Fruit fly (Drosophila melanogaster) whole organism, wandering third instar larva: ENCODE results near the gene kraken.

Source experiments
- Abd-B ChIP-seq: fragments of >200 bp; optimal IDR thresholded peaks from 2 replicates; lab custom pipeline; 2017; ENCODE audit warnings: missing biosample characterization, missing genetic modification characterization
- CG32264 ChIP-seq: fragments of 200-800 bp; sonication (Bioruptor generic); optimal IDR thresholded peaks from 2 replicates; lab custom pipeline; 2016; ENCODE audit warnings: missing biosample characterization, missing genetic modification characterization
- CG9705 ChIP-seq: fragments of 200-800 bp; sonication (Bioruptor generic); optimal IDR thresholded peaks from 2 replicates; lab custom pipeline; 2018; ENCODE audit warnings: missing biosample characterization, mild to moderate bottlenecking, missing genetic modification characterization
- CrebA ChIP-seq: fragments of 200-800 bp; sonication (Bioruptor generic); optimal IDR thresholded peaks from 2 replicates; lab custom pipeline; 2016; ENCODE audit warnings: missing biosample characterization, mild to moderate bottlenecking, missing genetic modification characterization, borderline replicate concordance
- Dfd ChIP-seq: fragments of >200 bp; optimal IDR thresholded peaks from 2 replicates; lab custom pipeline; 2017; ENCODE audit warnings: missing biosample characterization, missing genetic modification characterization
- Dif ChIP-seq: fragments of 200-275, 200-300 bp; sonication (Bioruptor generic); optimal IDR thresholded peaks from 2 replicates; lab custom pipeline; 2018; ENCODE audit warnings: missing biosample characterization, missing genetic modification characterization; ENCODE audit not compliant: partially characterized antibody
- GATAd ChIP-seq: sonication (Bioruptor generic); optimal IDR thresholded peaks from 2 replicates; lab custom pipeline; 2016; ENCODE audit warnings: missing biosample characterization, missing genetic modification characterization
- HLH106 ChIP-seq: fragments of 200-800 bp; optimal IDR thresholded peaks from 3 replicates; lab custom pipeline; 2019; ENCODE audit warnings: missing biosample characterization, mild to moderate bottlenecking, missing genetic modification characterization, moderate library complexity
- Hnf4 ChIP-seq: fragments of 200-800 bp; sonication (Bioruptor generic); optimal IDR thresholded peaks from 2 replicates; lab custom pipeline; 2016; ENCODE audit warnings: missing biosample characterization, mild to moderate bottlenecking, missing genetic modification characterization
- Hr78 ChIP-seq: fragments of >200 bp; optimal IDR thresholded peaks from 2 replicates; lab custom pipeline; 2017; ENCODE audit warnings: missing biosample characterization, missing genetic modification characterization
- Hr83 ChIP-seq: fragments of 200-300 bp; sonication (Bioruptor generic); optimal IDR thresholded peaks from 2 replicates; lab custom pipeline; 2016; ENCODE audit warnings: missing biosample characterization, mild to moderate bottlenecking, missing genetic modification characterization, moderate library complexity; ENCODE audit not compliant: poor library complexity, severe bottlenecking
- Jra ChIP-seq: sonication (Bioruptor generic); optimal IDR thresholded peaks from 2 replicates; lab custom pipeline; 2016; ENCODE audit warnings: missing biosample characterization, missing genetic modification characterization
- Mio ChIP-seq: sonication (Bioruptor generic); optimal IDR thresholded peaks from 2 replicates; lab custom pipeline; 2016; ENCODE audit warnings: missing biosample characterization, missing genetic modification characterization
- Myc ChIP-seq: fragments of >200 bp; optimal IDR thresholded peaks from 2 replicates; lab custom pipeline; 2017
- N ChIP-seq: fragments of >200 bp; optimal IDR thresholded peaks from 2 replicates; lab custom pipeline; 2018; ENCODE audit warnings: missing biosample characterization, missing external identifiers, missing genetic modification characterization
- OdsH ChIP-seq: fragments of 200-800 bp; sonication (Bioruptor generic); optimal IDR thresholded peaks from 2 replicates; lab custom pipeline; 2016; ENCODE audit warnings: missing biosample characterization, mild to moderate bottlenecking, missing genetic modification characterization
- Rel ChIP-seq, 2 experiments: fragments of 200-800 bp; sonication (Bioruptor generic) in 1 of 2; optimal IDR thresholded peaks; 2 replicates in 1 of 2; 3 replicates in 1 of 2; lab custom pipeline; 2016 to 2019; ENCODE audit warnings: mild to moderate bottlenecking in 2 of 2, missing biosample characterization in 2 of 2, missing genetic modification characterization in 2 of 2, moderate library complexity in 1 of 2
- Sp1 ChIP-seq: fragments of 200-800 bp; sonication (Bioruptor generic); optimal IDR thresholded peaks from 3 replicates; lab custom pipeline; 2019; ENCODE audit warnings: missing biosample characterization, mild to moderate bottlenecking, missing genetic modification characterization, moderate library complexity
- Vsx2 ChIP-seq: fragments of 200-300, 225-300 bp; sonication (Bioruptor generic); optimal IDR thresholded peaks from 2 replicates; lab custom pipeline; 2018; ENCODE audit warnings: missing biosample characterization, missing genetic modification characterization; ENCODE audit not compliant: partially characterized antibody
- br ChIP-seq: fragments of 200-800 bp; sonication (Bioruptor generic); optimal IDR thresholded peaks from 2 replicates; lab custom pipeline; 2016; ENCODE audit warnings: missing biosample characterization, missing genetic modification characterization
- brk ChIP-seq: fragments of 200-800 bp; sonication (Bioruptor generic); optimal IDR thresholded peaks from 2 replicates; lab custom pipeline; 2016; ENCODE audit warnings: missing biosample characterization, mild to moderate bottlenecking, missing genetic modification characterization
- dl ChIP-seq, 2 experiments: fragments of 175-275, 200-275 bp in 1 of 2; fragments of 200-275 bp in 1 of 2; sonication (Bioruptor generic); optimal IDR thresholded peaks; lab custom pipeline; 2018; ENCODE audit warnings: mild to moderate bottlenecking in 2 of 2, missing biosample characterization in 2 of 2, missing genetic modification characterization in 2 of 2, moderate library complexity in 2 of 2; ENCODE audit not compliant: partially characterized antibody in 2 of 2, insufficient read depth in 1 of 2
- dmrt93B ChIP-seq: fragments of 200-800 bp; sonication (Bioruptor generic); optimal IDR thresholded peaks from 2 replicates; lab custom pipeline; 2018; ENCODE audit warnings: missing biosample characterization, mild to moderate bottlenecking, missing genetic modification characterization
- dsf ChIP-seq: sonication (Bioruptor generic); optimal IDR thresholded peaks from 2 replicates; lab custom pipeline; 2016; ENCODE audit warnings: missing biosample characterization, missing genetic modification characterization, borderline replicate concordance
- ey ChIP-seq: fragments of 200-800 bp; sonication (Bioruptor generic); optimal IDR thresholded peaks from 2 replicates; lab custom pipeline; 2016; ENCODE audit warnings: missing biosample characterization, missing genetic modification characterization
- foxo ChIP-seq, 2 experiments: fragments of 200-800 bp; sonication (Bioruptor generic); optimal IDR thresholded peaks; 2 replicates in 1 of 2; 3 replicates in 1 of 2; lab custom pipeline; 2016 to 2017; ENCODE audit warnings: missing biosample characterization in 2 of 2, missing genetic modification characterization in 2 of 2
- fru ChIP-seq: fragments of 200-800 bp; sonication (Bioruptor generic); optimal IDR thresholded peaks from 3 replicates; lab custom pipeline; 2016; ENCODE audit warnings: missing biosample characterization, mild to moderate bottlenecking, missing genetic modification characterization
- h ChIP-seq: fragments of 200-800 bp; sonication (Bioruptor generic); optimal IDR thresholded peaks from 3 replicates; lab custom pipeline; 2016; ENCODE audit warnings: missing biosample characterization, mild to moderate bottlenecking, missing genetic modification characterization
- jim ChIP-seq: fragments of 175-275, 200-325 bp; sonication (Bioruptor generic); optimal IDR thresholded peaks from 2 replicates; lab custom pipeline; 2016; ENCODE audit warnings: missing biosample characterization, mild to moderate bottlenecking, missing genetic modification characterization
- lola ChIP-seq: fragments of >200 bp; optimal IDR thresholded peaks from 2 replicates; lab custom pipeline; 2017; ENCODE audit warnings: missing biosample characterization, missing genetic modification characterization
- pan ChIP-seq: fragments of >200 bp; optimal IDR thresholded peaks from 2 replicates; lab custom pipeline; 2017
- psq ChIP-seq: fragments of 200-800 bp; sonication (Bioruptor generic); optimal IDR thresholded peaks from 3 replicates; lab custom pipeline; 2017; ENCODE audit warnings: missing biosample characterization, mild to moderate bottlenecking, missing genetic modification characterization, moderate library complexity
- rgr ChIP-seq: fragments of 200-800 bp; sonication (Bioruptor generic); optimal IDR thresholded peaks from 3 replicates; lab custom pipeline; 2016; ENCODE audit warnings: missing biosample characterization, mild to moderate bottlenecking, missing genetic modification characterization
- sage ChIP-seq: fragments of 200-800 bp; sonication (Bioruptor generic); optimal IDR thresholded peaks from 2 replicates; lab custom pipeline; 2016; ENCODE audit warnings: missing biosample characterization, mild to moderate bottlenecking, missing genetic modification characterization
- sv ChIP-seq: fragments of 200-800 bp; sonication (Bioruptor generic); optimal IDR thresholded peaks from 3 replicates; lab custom pipeline; 2016; ENCODE audit warnings: missing biosample characterization, missing genetic modification characterization
- tai ChIP-seq: sonication (Bioruptor generic); optimal IDR thresholded peaks from 2 replicates; lab custom pipeline; 2016; ENCODE audit warnings: missing biosample characterization, missing genetic modification characterization
- usp ChIP-seq: fragments of >200 bp; optimal IDR thresholded peaks from 2 replicates; lab custom pipeline; 2017; ENCODE audit warnings: missing biosample characterization, missing genetic modification characterization
- woc ChIP-seq: sonication (Bioruptor generic); optimal IDR thresholded peaks from 2 replicates; lab custom pipeline; 2016; ENCODE audit warnings: missing biosample characterization, mild to moderate bottlenecking, missing genetic modification characterization

Gene kraken

dm6 chr2L:855052-855547 is 2.5 kb downstream of the kraken start, which contains the start of gene CG13949 (continued):
- TF ChIP-seq jim (GFP tag; lab: Kevin White, UChicago) (no peak), woc (peak; percentile 19), Rel (GFP tag; optimal IDR thresholded peaks at IDR 0.05; lab: Kevin White, UChicago) (no peak), Rel (tag; optimal IDR thresholded peaks at IDR 0.05; lab: Kevin White, UChicago) (no peak), CrebA (GFP tag; lab: Kevin White, UChicago) (no peak)

dm6 chr2L:856001-856400 is 3.4 kb downstream of the kraken start:
- TF ChIP-seq Dif (GFP tag; lab: Kevin White, UChicago) (no peak), woc (no peak), usp (GFP tag; lab: Kevin White, UChicago) (no peak), dsf (GFP tag; lab: Kevin White, UChicago) (no peak), Jra (peak; percentile 65), rgr (GFP tag; lab: Kevin White, UChicago) (peak; percentile 80), N (GFP tag; lab: Kevin White, UChicago) (no peak), dl (GFP tag; optimal IDR thresholded peaks at IDR 0.05; lab: Kevin White, UChicago; ENCODE audit: insufficient read depth in 1 of 2, partially characterized antibody in 2 of 2) (no peak), br (peak; percentile 43), fru (peak; percentile 51), jim (GFP tag; lab: Kevin White, UChicago) (peak; percentile 83), Abd-B (GFP tag; lab: Kevin White, UChicago) (no peak), pan (lab: Kevin White, UChicago) (no peak), lola (GFP tag; lab: Kevin White, UChicago) (no peak), Vsx2 (no peak), Myc (lab: Kevin White, UChicago) (no peak), foxo (GFP tag; optimal IDR thresholded peaks at IDR 0.05; lab: Kevin White, UChicago) (peak in 1 of 2 experiments; percentile 42), Dfd (no peak), psq (GFP tag; lab: Kevin White, UChicago) (peak; percentile 18), tai (GFP tag; lab: Kevin White, UChicago) (no peak), Hnf4 (GFP tag; lab: Kevin White, UChicago) (peak; percentile 67), HLH106 (tag; lab: Kevin White, UChicago) (peak; percentile 15), OdsH (peak; percentile 76), CrebA (GFP tag; lab: Kevin White, UChicago) (no peak), GATAd (GFP tag; lab: Kevin White, UChicago) (no peak), dmrt93B (GFP tag; lab: Kevin White, UChicago) (no peak), Sp1 (GFP tag; lab: Kevin White, UChicago) (peak; percentile 39), h (GFP tag; lab: Kevin White, UChicago) (peak; percentile 86), sage (GFP tag; lab: Kevin White, UChicago) (no peak), sv (GFP tag; lab: Kevin White, UChicago) (no peak), Hr83 (GFP tag; lab: Kevin White, UChicago) (peak; percentile 99), Hr78 (no peak), CG9705 (GFP tag; lab: Kevin White, UChicago) (peak; percentile 7), Mio (no peak), CG32264 (GFP tag; lab: Kevin White, UChicago) (no peak), brk (GFP tag; lab: Kevin White, UChicago) (no peak), Rel (GFP tag; optimal IDR thresholded peaks at IDR 0.05; lab: Kevin White, UChicago) (no peak), Rel (tag; optimal IDR thresholded peaks at IDR 0.05; lab: Kevin White, UChicago) (no peak), ey (peak; percentile 16)
- TF ChIP-seq, all 38 proteins: peak for 15
